Fruit fly (Drosophila melanogaster) whole organism, prepupa: ENCODE results near the gene Ten-m.

Experiments used
- CG1621 ChIP-seq: fragments of 200-800 bp; sonication (Bioruptor generic); optimal IDR thresholded peaks from 3 replicates; lab custom pipeline; 2018; ENCODE audit warnings: missing biosample characterization, mild to moderate bottlenecking, missing genetic modification characterization
- CG6792 ChIP-seq: fragments of 200-800 bp; sonication (Bioruptor generic); optimal IDR thresholded peaks from 3 replicates; lab custom pipeline; 2016; ENCODE audit warnings: missing biosample characterization, missing genetic modification characterization
- topi ChIP-seq: fragments of 200-800 bp; sonication (Bioruptor generic); optimal IDR thresholded peaks from 3 replicates; lab custom pipeline; 2016; ENCODE audit warnings: missing biosample characterization, missing genetic modification characterization

- TF ChIP-seq CG6792 (GFP tag; lab: Kevin White, UChicago), result no peak
- TF ChIP-seq topi, result no peak
- no peak for TF ChIP-seq CG1621 (tag; lab: Kevin White, UChicago)
Measured at dm6 chr3L:22316913-22317312, 90.8 kb downstream of the Ten-m start.
